Fruit fly (Drosophila melanogaster) whole organism, prepupa: ENCODE results near the gene CG17344.

ENCODE experiments used
- Blimp-1 ChIP-seq: fragments of 200-800 bp; sonication (Bioruptor generic); optimal IDR thresholded peaks from 3 replicates; lab custom pipeline; 2017; ENCODE audit warnings: missing biosample characterization, missing genetic modification characterization, mild to moderate bottlenecking, moderate library complexity, missing genetic modification reagents
- CG10631 ChIP-seq: fragments of 200-800 bp; sonication (Bioruptor generic); optimal IDR thresholded peaks from 2 replicates; lab custom pipeline; 2016; ENCODE audit warnings: missing biosample characterization, missing genetic modification characterization
- CG11762 ChIP-seq: fragments of 200-800 bp; sonication (Bioruptor generic); optimal IDR thresholded peaks from 3 replicates; lab custom pipeline; 2016; ENCODE audit warnings: missing biosample characterization, missing genetic modification characterization; ENCODE audit not compliant: insufficient read depth
- CG1621 ChIP-seq: fragments of 200-800 bp; sonication (Bioruptor generic); optimal IDR thresholded peaks from 3 replicates; lab custom pipeline; 2018; ENCODE audit warnings: missing biosample characterization, mild to moderate bottlenecking, missing genetic modification characterization
- CG16779 ChIP-seq: fragments of 200-800 bp; sonication (Bioruptor generic); optimal IDR thresholded peaks from 3 replicates; lab custom pipeline; 2017; ENCODE audit warnings: missing biosample characterization, mild to moderate bottlenecking, missing genetic modification characterization
- CG3032 ChIP-seq: fragments of 200-800 bp; optimal IDR thresholded peaks from 2 replicates; lab custom pipeline; 2019; ENCODE audit warnings: missing biosample characterization, mild to moderate bottlenecking, missing genetic modification characterization, moderate library complexity
- CG3919 ChIP-seq: fragments of 200-800 bp; sonication (Bioruptor generic); optimal IDR thresholded peaks from 3 replicates; lab custom pipeline; 2016; ENCODE audit warnings: missing biosample characterization, missing genetic modification characterization
- Eip93F ChIP-seq: fragments of 200-800 bp; sonication (Bioruptor generic); optimal IDR thresholded peaks from 2 replicates; lab custom pipeline; 2016; ENCODE audit warnings: missing biosample characterization, mild to moderate bottlenecking, missing genetic modification characterization
- Hr39 ChIP-seq: fragments of 200-800 bp; sonication (Bioruptor generic); optimal IDR thresholded peaks from 2 replicates; lab custom pipeline; 2016; ENCODE audit warnings: missing biosample characterization, missing genetic modification characterization
- Met ChIP-seq: fragments of 200-800 bp; sonication (Bioruptor generic); optimal IDR thresholded peaks from 3 replicates; lab custom pipeline; 2016; ENCODE audit warnings: missing biosample characterization, missing genetic modification characterization
- dsx ChIP-seq: fragments of 200-800 bp; optimal IDR thresholded peaks from 3 replicates; lab custom pipeline; 2019; ENCODE audit warnings: missing biosample characterization, mild to moderate bottlenecking, missing genetic modification characterization, moderate library complexity; ENCODE audit not compliant: poor library complexity, severe bottlenecking
- esn ChIP-seq: fragments of 200-800 bp; sonication (Bioruptor generic); optimal IDR thresholded peaks from 2 replicates; lab custom pipeline; 2016; ENCODE audit warnings: missing biosample characterization, mild to moderate bottlenecking, missing genetic modification characterization, moderate library complexity
- lz ChIP-seq: fragments of 200-800 bp; sonication (Bioruptor generic); optimal IDR thresholded peaks from 3 replicates; lab custom pipeline; 2016; ENCODE audit warnings: missing biosample characterization, missing genetic modification characterization

- TF ChIP-seq lz (no peak), esn (no peak), CG11762 (GFP tag; lab: Kevin White, UChicago) (no peak), dsx (GFP tag; lab: Kevin White, UChicago) (no peak), CG10631 (GFP tag; lab: Kevin White, UChicago) (no peak), Eip93F (GFP tag; lab: Kevin White, UChicago) (no peak), Blimp-1 (GFP tag; lab: Kevin White, UChicago) (no peak), Met (GFP tag; lab: Kevin White, UChicago) (no peak), CG3919 (GFP tag; lab: Kevin White, UChicago) (no peak), CG1621 (tag; lab: Kevin White, UChicago) (no peak), CG16779 (tag; lab: Kevin White, UChicago) (no peak), Hr39 (no peak), CG3032 (tag; lab: Kevin White, UChicago) (no peak)
Measured at dm6 chr2L:19068393-19068792, 33.5 kb upstream of the CG17344 start.
